Fruit fly (Drosophila melanogaster): Measurements from ENCODE around the gene HBS1.

HBS1 gene

dm6 chr3L:1861400-1861793 lies 3.6 kb downstream of the HBS1 start:
- TF ChIP-seq dl (GFP tag; optimal IDR thresholded peaks at IDR 0.05; ENCODE audit: insufficient read depth in 1 of 2, partially characterized antibody in 2 of 2) (peak in 1 of 2 experiments; percentile 2), Rel (GFP tag; optimal IDR thresholded peaks at IDR 0.05) (peak; percentile 5), Rel (tag; optimal IDR thresholded peaks at IDR 0.05) (peak; percentile 11), woc (GFP tag; optimal IDR thresholded peaks at IDR 0.05) (no peak), Vsx2 (GFP tag; optimal IDR thresholded peaks at IDR 0.05; ENCODE audit: partially characterized antibody) (no peak), N (GFP tag; optimal IDR thresholded peaks at IDR 0.05) (peak; percentile 81)

- TF ChIP-seq Rel (GFP tag; optimal IDR thresholded peaks at IDR 0.05) = no peak
- no peak for TF ChIP-seq Rel (tag; optimal IDR thresholded peaks at IDR 0.05)
- no peak for TF ChIP-seq brk (GFP tag; optimal IDR thresholded peaks at IDR 0.05)
- TF ChIP-seq usp (GFP tag; optimal IDR thresholded peaks at IDR 0.05) = no peak
- TF ChIP-seq fru (GFP tag; optimal IDR thresholded peaks at IDR 0.05) = no peak
- TF ChIP-seq Mio (GFP tag; optimal IDR thresholded peaks at IDR 0.05) = no peak
These were observed 4.3 kb downstream of the HBS1 start for dm6 chr3L:1860749-1861148.

dm6 chr3L:1859563-1859962 lies 5.5 kb downstream of the HBS1 start:
- TF ChIP-seq psq (GFP tag; optimal IDR thresholded peaks at IDR 0.05) (no peak), HLH106 (tag; optimal IDR thresholded peaks at IDR 0.05) (peak; percentile 17), Dif (GFP tag; optimal IDR thresholded peaks at IDR 0.05; ENCODE audit: partially characterized antibody) (no peak), Dfd (GFP tag; optimal IDR thresholded peaks at IDR 0.05) (peak; percentile 5), rgr (GFP tag; optimal IDR thresholded peaks at IDR 0.05) (peak; percentile 8), CG9705 (GFP tag; optimal IDR thresholded peaks at IDR 0.05) (peak; percentile 8), Sp1 (GFP tag; optimal IDR thresholded peaks at IDR 0.05) (peak; percentile 22), Hr83 (GFP tag; optimal IDR thresholded peaks at IDR 0.05; ENCODE audit: poor library complexity, severe bottlenecking) (peak; percentile 53)

- no peak for TF ChIP-seq Abd-B (GFP tag; optimal IDR thresholded peaks at IDR 0.05)
- TF ChIP-seq Dif (GFP tag; optimal IDR thresholded peaks at IDR 0.05; ENCODE audit: partially characterized antibody) = no peak
- no peak for TF ChIP-seq tai (GFP tag; optimal IDR thresholded peaks at IDR 0.05)
- no peak for TF ChIP-seq Hr78 (GFP tag; optimal IDR thresholded peaks at IDR 0.05)
- no peak for TF ChIP-seq CrebA (GFP tag; optimal IDR thresholded peaks at IDR 0.05; ENCODE audit: borderline replicate concordance)
- no peak for TF ChIP-seq pan (optimal IDR thresholded peaks at IDR 0.05)
- TF ChIP-seq Jra (GFP tag; optimal IDR thresholded peaks at IDR 0.05) = peak; percentile 70
- no peak for TF ChIP-seq Sp1 (GFP tag; optimal IDR thresholded peaks at IDR 0.05)
- peak; percentile 51 for TF ChIP-seq Myc (optimal IDR thresholded peaks at IDR 0.05)
- TF ChIP-seq Hr83 (GFP tag; optimal IDR thresholded peaks at IDR 0.05; ENCODE audit: poor library complexity, severe bottlenecking) = no peak
- peak; percentile 47 for TF ChIP-seq dsf (GFP tag; optimal IDR thresholded peaks at IDR 0.05; ENCODE audit: borderline replicate concordance)
- TF ChIP-seq Mio (GFP tag; optimal IDR thresholded peaks at IDR 0.05) = no peak
- TF ChIP-seq usp (GFP tag; optimal IDR thresholded peaks at IDR 0.05) = no peak
- peak in 1 of 2 experiments; percentile 79 for TF ChIP-seq foxo (GFP tag; optimal IDR thresholded peaks at IDR 0.05)
- no peak for TF ChIP-seq GATAd (GFP tag; optimal IDR thresholded peaks at IDR 0.05)
- TF ChIP-seq CG32264 (GFP tag; optimal IDR thresholded peaks at IDR 0.05) = no peak
- TF ChIP-seq fru (GFP tag; optimal IDR thresholded peaks at IDR 0.05) = peak; percentile 75
- TF ChIP-seq Vsx2 (GFP tag; optimal IDR thresholded peaks at IDR 0.05; ENCODE audit: partially characterized antibody) = no peak
- TF ChIP-seq jim (GFP tag; optimal IDR thresholded peaks at IDR 0.05) = no peak
- TF ChIP-seq sage (GFP tag; optimal IDR thresholded peaks at IDR 0.05) = no peak
- peak; percentile 58 for TF ChIP-seq brk (GFP tag; optimal IDR thresholded peaks at IDR 0.05)
- peak; percentile 85 for TF ChIP-seq N (GFP tag; optimal IDR thresholded peaks at IDR 0.05)
- no peak for TF ChIP-seq dl (GFP tag; optimal IDR thresholded peaks at IDR 0.05; ENCODE audit: insufficient read depth in 1 of 2, partially characterized antibody in 2 of 2)
- TF ChIP-seq Rel (GFP tag; optimal IDR thresholded peaks at IDR 0.05) = no peak
- TF ChIP-seq Rel (tag; optimal IDR thresholded peaks at IDR 0.05) = peak; percentile 98
- peak; percentile 53 for TF ChIP-seq sv (GFP tag; optimal IDR thresholded peaks at IDR 0.05)
- no peak for TF ChIP-seq Dfd (GFP tag; optimal IDR thresholded peaks at IDR 0.05)
- TF ChIP-seq h (GFP tag; optimal IDR thresholded peaks at IDR 0.05) = peak; percentile 55
- peak; percentile 60 for TF ChIP-seq br (GFP tag; optimal IDR thresholded peaks at IDR 0.05)
- TF ChIP-seq rgr (GFP tag; optimal IDR thresholded peaks at IDR 0.05) = peak; percentile 62
- peak; percentile 70 for TF ChIP-seq woc (GFP tag; optimal IDR thresholded peaks at IDR 0.05)
- TF ChIP-seq CG9705 (GFP tag; optimal IDR thresholded peaks at IDR 0.05) = peak; percentile 64
- TF ChIP-seq lola (GFP tag; optimal IDR thresholded peaks at IDR 0.05) = no peak
- peak; percentile 77 for TF ChIP-seq HLH106 (tag; optimal IDR thresholded peaks at IDR 0.05)
- peak; percentile 68 for TF ChIP-seq ey (GFP tag; optimal IDR thresholded peaks at IDR 0.05)
- TF ChIP-seq psq (GFP tag; optimal IDR thresholded peaks at IDR 0.05) = peak; percentile 41
- peak; percentile 62 for TF ChIP-seq Hnf4 (GFP tag; optimal IDR thresholded peaks at IDR 0.05)
- peak; percentile 42 for TF ChIP-seq OdsH (GFP tag; optimal IDR thresholded peaks at IDR 0.05)
- peak; percentile 56 for TF ChIP-seq dmrt93B (GFP tag; optimal IDR thresholded peaks at IDR 0.05)
These were observed 8.3 kb downstream of the HBS1 start, which contains the start of gene CG12024 for dm6 chr3L:1856467-1857350. Gene CG12024 (plus strand): TSS chr3L:1857165.

Measured in whole organism, wandering third instar larva.